Worm (Caenorhabditis elegans) whole organism, L4 larva: ENCODE measurements around the gene egl-9.

Experiments
- ceh-82 ChIP-seq: sonication (generic microtip); optimal IDR thresholded peaks from 2 replicates; lab custom pipeline; 2017; ENCODE audit warnings: missing biosample characterization, missing genetic modification characterization
- daf-8 ChIP-seq: fragments of 200-800 bp; sonication (Bioruptor generic); IDR thresholded peaks from 2 replicates; pipeline ENCODE4 v1.3.6; 2022; ENCODE audit warnings: missing genetic modification characterization, missing compliant biosample characterization
- lin-13 ChIP-seq: fragments of 150-350 bp; optimal IDR thresholded peaks from 2 replicates; lab custom pipeline; 2014; ENCODE audit warnings: missing biosample characterization, missing genetic modification reagents, missing genetic modification characterization
- lin-39 ChIP-seq: fragments of 150-350 bp; optimal IDR thresholded peaks from 2 replicates; lab custom pipeline; 2014; ENCODE audit warnings: missing biosample characterization, missing genetic modification reagents, missing genetic modification characterization
- nhr-28 ChIP-seq: fragments of 150-350 bp; optimal IDR thresholded peaks from 2 replicates; lab custom pipeline; 2014; ENCODE audit warnings: missing biosample characterization, missing genetic modification characterization
- set-16 ChIP-seq: fragments of 200-800 bp; sonication (Bioruptor generic); IDR thresholded peaks from 2 replicates; pipeline ENCODE4 v1.3.6; 2022; ENCODE audit warnings: missing genetic modification reagents, missing genetic modification characterization, missing compliant biosample characterization
- unc-62 ChIP-seq, 3 experiments: fragments of 150-350 bp in 1 of 3; sonication (generic microtip); optimal IDR thresholded peaks in 2 of 3; peaks in 1 of 3; 1 replicate in 1 of 3; 2 replicates in 2 of 3; lab custom pipeline; 2014 to 2017; ENCODE audit warnings: missing biosample characterization in 3 of 3, missing genetic modification characterization in 3 of 3, missing genetic modification reagents in 3 of 3, missing genotype in 1 of 3
- ztf-11 ChIP-seq: fragments of 150-350 bp; optimal IDR thresholded peaks from 2 replicates; lab custom pipeline; 2014; ENCODE audit warnings: missing biosample characterization, missing genetic modification characterization

- TF ChIP-seq unc-62 (GFP tag; optimal IDR thresholded peaks at IDR 0.05 in 1 of 2; lab: Kevin White, UChicago) (no peak), unc-62 (tag; optimal IDR thresholded peaks at IDR 0.05; lab: Kevin White, UChicago) (no peak), ceh-82 (tag; lab: Kevin White, UChicago) (no peak), daf-8 (GFP tag; lab: Robert Waterston, UW) (no peak), set-16 (GFP tag; lab: Robert Waterston, UW) (no peak), nhr-28 (tag; lab: Kevin White, UChicago) (no peak), lin-13 (GFP tag; lab: Kevin White, UChicago) (no peak), lin-39 (tag; lab: Kevin White, UChicago) (no peak), ztf-11 (tag; lab: Kevin White, UChicago) (no peak)
These were observed 2.7 kb downstream of the egl-9 start for ce11 chrV:10471007-10471406.
